Fruit fly (Drosophila melanogaster) whole organism, embryonic: Measurements from ENCODE around the gene MED15.

Experiments
- Ada2b ChIP-seq: fragments of 200-800 bp; sonication (Bioruptor generic); IDR thresholded peaks from 2 replicates; pipeline ENCODE4 v1.3.6; 2022; ENCODE audit warnings: missing biosample characterization, missing genetic modification characterization
- Adf1 ChIP-seq: fragments of 200-800 bp; sonication (Bioruptor generic); IDR thresholded peaks from 2 replicates; pipeline ENCODE4 v1.3.6; 2022; ENCODE audit warnings: missing biosample characterization, missing genetic modification characterization
- Asciz ChIP-seq: fragments of 200-800 bp; sonication (Bioruptor generic); optimal IDR thresholded peaks from 2 replicates; lab custom pipeline; 2017; ENCODE audit warnings: missing biosample characterization, mild to moderate bottlenecking, missing genetic modification characterization, missing genetic modification reagents
- Blimp-1 ChIP-seq: fragments of 200-800 bp; sonication (Bioruptor generic); optimal IDR thresholded peaks from 3 replicates; lab custom pipeline; 2018; ENCODE audit warnings: missing biosample characterization, missing genetic modification characterization, mild to moderate bottlenecking, moderate library complexity, missing genetic modification reagents
- CG10654 ChIP-seq: fragments of 200-800 bp; sonication (Bioruptor generic); optimal IDR thresholded peaks from 2 replicates; lab custom pipeline; 2016; ENCODE audit warnings: missing biosample characterization, missing genetic modification characterization
- CG11093 ChIP-seq: fragments of 200-800 bp; sonication (Bioruptor generic); IDR thresholded peaks from 3 replicates; pipeline ENCODE4 v1.3.6; 2022; ENCODE audit warnings: missing biosample characterization, missing genetic modification characterization
- CG12155 ChIP-seq: fragments of 200-800 bp; sonication (Bioruptor generic); optimal IDR thresholded peaks from 3 replicates; lab custom pipeline; 2016; ENCODE audit warnings: missing biosample characterization, missing genetic modification characterization
- CG12299 ChIP-seq: fragments of 200-800 bp; sonication (Bioruptor generic); optimal IDR thresholded peaks from 2 replicates; lab custom pipeline; 2018; ENCODE audit warnings: missing biosample characterization, mild to moderate bottlenecking, missing genetic modification characterization
- CG13287 ChIP-seq: fragments of 200-800 bp; sonication (Bioruptor generic); IDR thresholded peaks from 2 replicates; pipeline ENCODE4 v1.3.6; 2022; ENCODE audit warnings: missing biosample characterization, missing genetic modification characterization; ENCODE audit not compliant: partially characterized antibody
- CG15269 ChIP-seq: fragments of 200-800 bp; sonication (Bioruptor generic); optimal IDR thresholded peaks from 2 replicates; lab custom pipeline; 2018; ENCODE audit warnings: missing biosample characterization, mild to moderate bottlenecking, missing genetic modification characterization, moderate library complexity
- CG15479 ChIP-seq: fragments of 200-800 bp; sonication (Bioruptor generic); optimal IDR thresholded peaks from 3 replicates; lab custom pipeline; 2019; ENCODE audit warnings: missing biosample characterization, mild to moderate bottlenecking, missing genetic modification characterization, moderate library complexity
- CG15601 ChIP-seq: fragments of 200-800 bp; sonication (Bioruptor generic); optimal IDR thresholded peaks from 3 replicates; lab custom pipeline; 2019; ENCODE audit warnings: missing biosample characterization, mild to moderate bottlenecking, missing genetic modification characterization, moderate library complexity
- CG17912 ChIP-seq: fragments of 200-800 bp; sonication (Bioruptor generic); optimal IDR thresholded peaks from 2 replicates; lab custom pipeline; 2018; ENCODE audit warnings: missing biosample characterization, mild to moderate bottlenecking, missing genetic modification characterization
- CG2129 ChIP-seq: fragments of 200-800 bp; sonication (Bioruptor generic); IDR thresholded peaks from 2 replicates; pipeline ENCODE4 v1.3.6; 2022; ENCODE audit warnings: missing biosample characterization, missing genetic modification characterization; ENCODE audit not compliant: partially characterized antibody
- CG3838 ChIP-seq: fragments of 200-800 bp; sonication (Bioruptor generic); optimal IDR thresholded peaks from 3 replicates; lab custom pipeline; 2016; ENCODE audit warnings: missing biosample characterization, missing genetic modification characterization
- CG3847 ChIP-seq: fragments of 200-800 bp; sonication (Bioruptor generic); IDR thresholded peaks from 2 replicates; pipeline ENCODE4 v1.3.6; 2022; ENCODE audit warnings: missing biosample characterization, missing genetic modification characterization
- CG4730 ChIP-seq: fragments of 200-800 bp; sonication (Bioruptor generic); IDR thresholded peaks from 2 replicates; pipeline ENCODE4 v1.3.6; 2022; ENCODE audit warnings: missing biosample characterization, missing genetic modification characterization
- CG6272 ChIP-seq: fragments of 200-800 bp; sonication (Bioruptor generic); IDR thresholded peaks from 2 replicates; pipeline ENCODE4 v1.3.6; 2022; ENCODE audit warnings: missing biosample characterization, missing genetic modification characterization
- CG6854 ChIP-seq: fragments of 200-800 bp; sonication (Bioruptor generic); optimal IDR thresholded peaks from 3 replicates; lab custom pipeline; 2017; ENCODE audit warnings: missing biosample characterization, mild to moderate bottlenecking, missing genetic modification characterization
- CG7271 ChIP-seq: fragments of 200-800 bp; sonication (Bioruptor generic); optimal IDR thresholded peaks from 2 replicates; lab custom pipeline; 2018; ENCODE audit warnings: missing biosample characterization, mild to moderate bottlenecking, missing genetic modification characterization, moderate library complexity
- CG7357 ChIP-seq: fragments of 200-800 bp; sonication (Bioruptor generic); IDR thresholded peaks from 3 replicates; pipeline ENCODE4 v1.3.6; 2022; ENCODE audit warnings: missing biosample characterization, missing genetic modification characterization
- CG7928 ChIP-seq: fragments of 200-800 bp; sonication (Bioruptor generic); optimal IDR thresholded peaks from 2 replicates; lab custom pipeline; 2017; ENCODE audit warnings: missing biosample characterization, mild to moderate bottlenecking, missing genetic modification characterization
- CG9817 ChIP-seq: fragments of 200-800 bp; sonication (Bioruptor generic); optimal IDR thresholded peaks from 2 replicates; lab custom pipeline; 2018; ENCODE audit warnings: missing biosample characterization, mild to moderate bottlenecking, missing genetic modification characterization, moderate library complexity
- CTCF ChIP-seq: fragments of 200-800 bp; sonication (Bioruptor generic); optimal IDR thresholded peaks from 2 replicates; lab custom pipeline; 2017; ENCODE audit warnings: missing biosample characterization, mild to moderate bottlenecking, missing genetic modification characterization, moderate library complexity
- D19B ChIP-seq: fragments of 200-800 bp; sonication (Bioruptor generic); optimal IDR thresholded peaks from 2 replicates; lab custom pipeline; 2017; ENCODE audit warnings: missing biosample characterization, mild to moderate bottlenecking, missing genetic modification characterization
- Elba2 ChIP-seq: fragments of 200-800 bp; sonication (Bioruptor generic); optimal IDR thresholded peaks from 3 replicates; lab custom pipeline; 2016; ENCODE audit warnings: missing biosample characterization, missing genetic modification characterization
- Fer3 ChIP-seq: fragments of 200-800 bp; sonication (Bioruptor generic); optimal IDR thresholded peaks from 2 replicates; lab custom pipeline; 2018; ENCODE audit warnings: missing biosample characterization, mild to moderate bottlenecking, missing genetic modification characterization, moderate library complexity
- HLH3B ChIP-seq: fragments of 200-800 bp; sonication (Bioruptor generic); IDR thresholded peaks from 2 replicates; pipeline ENCODE4 v1.3.6; 2022; ENCODE audit warnings: missing biosample characterization, missing genetic modification characterization
- Jarid2 ChIP-seq: fragments of 200-800 bp; sonication (Bioruptor generic); optimal IDR thresholded peaks from 3 replicates; lab custom pipeline; 2017; ENCODE audit warnings: mild to moderate bottlenecking, missing biosample characterization, missing genetic modification reagents, missing genetic modification characterization
- Nf-YA ChIP-seq: fragments of 200-800 bp; sonication (Bioruptor generic); IDR thresholded peaks from 2 replicates; pipeline ENCODE4 v1.3.6; 2022; ENCODE audit warnings: missing biosample characterization, missing genetic modification characterization
- Nf-YB ChIP-seq: fragments of 200-800 bp; sonication (Bioruptor generic); optimal IDR thresholded peaks from 3 replicates; lab custom pipeline; 2019; ENCODE audit warnings: missing biosample characterization, mild to moderate bottlenecking, missing genetic modification characterization, moderate library complexity
- Opbp ChIP-seq: fragments of 200-800 bp; sonication (Bioruptor generic); IDR thresholded peaks from 3 replicates; pipeline ENCODE4 v1.3.6; 2022; ENCODE audit warnings: missing biosample characterization, missing genetic modification characterization; ENCODE audit not compliant: partially characterized antibody
- Sin3A ChIP-seq: fragments of >200 bp; optimal IDR thresholded peaks from 2 replicates; lab custom pipeline; 2018
- Tbp ChIP-seq: fragments of >200 bp; optimal IDR thresholded peaks from 2 replicates; lab custom pipeline; 2018; ENCODE audit warnings: missing biosample characterization, missing genetic modification characterization
- ci ChIP-seq: fragments of 200-800 bp; sonication (Bioruptor generic); IDR thresholded peaks from 3 replicates; pipeline ENCODE4 v1.3.6; 2022; ENCODE audit warnings: missing biosample characterization, missing genetic modification characterization
- en ChIP-seq: fragments of 200-800 bp; sonication (Bioruptor generic); optimal IDR thresholded peaks from 2 replicates; lab custom pipeline; 2016; ENCODE audit warnings: missing biosample characterization, missing genetic modification characterization
- esg ChIP-seq: fragments of 200-800 bp; sonication (Bioruptor generic); conservative IDR thresholded peaks from 2 replicates; pipeline ENCODE4 v1.3.6; 2022; ENCODE audit warnings: missing biosample characterization, missing genetic modification characterization
- gsb-n ChIP-seq: fragments of 200-800 bp; sonication (Bioruptor generic); optimal IDR thresholded peaks from 3 replicates; lab custom pipeline; 2018; ENCODE audit warnings: missing biosample characterization, mild to moderate bottlenecking, missing genetic modification characterization
- ind ChIP-seq: fragments of 200-800 bp; sonication (Bioruptor generic); optimal IDR thresholded peaks from 3 replicates; lab custom pipeline; 2016; ENCODE audit warnings: missing biosample characterization, missing genetic modification characterization
- jing ChIP-seq: fragments of 200-800 bp; sonication (Bioruptor generic); optimal IDR thresholded peaks from 2 replicates; lab custom pipeline; 2018; ENCODE audit warnings: missing biosample characterization, mild to moderate bottlenecking, missing genetic modification characterization
- nerfin-2 ChIP-seq: fragments of 200-800 bp; sonication (Bioruptor generic); IDR thresholded peaks from 2 replicates; pipeline ENCODE4 v1.3.6; 2022; ENCODE audit warnings: missing biosample characterization, missing genetic modification characterization; ENCODE audit not compliant: partially characterized antibody
- pb ChIP-seq: fragments of 200-800 bp; sonication (Bioruptor generic); optimal IDR thresholded peaks from 3 replicates; lab custom pipeline; 2016; ENCODE audit warnings: missing biosample characterization, missing genetic modification characterization
- pfk ChIP-seq: fragments of 200-800 bp; sonication (Bioruptor generic); optimal IDR thresholded peaks from 2 replicates; lab custom pipeline; 2018; ENCODE audit warnings: missing biosample characterization, mild to moderate bottlenecking, missing genetic modification characterization, moderate library complexity
- pnt ChIP-seq: fragments of 200-800 bp; sonication (Bioruptor generic); optimal IDR thresholded peaks from 3 replicates; lab custom pipeline; 2016; ENCODE audit warnings: missing biosample characterization, missing genetic modification characterization
- sens ChIP-seq: fragments of 200-800 bp; sonication (Bioruptor generic); peaks from one replicate; lab custom pipeline; 2016; ENCODE audit warnings: missing biosample characterization, missing genetic modification characterization
- seq ChIP-seq: fragments of 200-800 bp; sonication (Bioruptor generic); IDR thresholded peaks from 2 replicates; pipeline ENCODE4 v1.3.6; 2022; ENCODE audit warnings: missing biosample characterization, missing genetic modification characterization
- shn ChIP-seq: fragments of 200-800 bp; sonication (Bioruptor generic); optimal IDR thresholded peaks from 3 replicates; lab custom pipeline; 2016; ENCODE audit warnings: missing biosample characterization, missing genetic modification characterization
- tap ChIP-seq: fragments of 200-800 bp; optimal IDR thresholded peaks from 3 replicates; lab custom pipeline; 2019; ENCODE audit warnings: missing biosample characterization, mild to moderate bottlenecking, missing genetic modification characterization, moderate library complexity
- trem ChIP-seq: fragments of 200-800 bp; optimal IDR thresholded peaks from 3 replicates; lab custom pipeline; 2019; ENCODE audit warnings: missing biosample characterization, mild to moderate bottlenecking, missing genetic modification characterization, moderate library complexity
- yki ChIP-seq: fragments of >200 bp; optimal IDR thresholded peaks from 3 replicates; lab custom pipeline; 2018
- z ChIP-seq: fragments of 200-800 bp; sonication (Bioruptor generic); IDR thresholded peaks from 3 replicates; pipeline ENCODE4 v1.3.6; 2022; ENCODE audit warnings: missing biosample characterization, missing genetic modification characterization

Gene MED15

DNA sequence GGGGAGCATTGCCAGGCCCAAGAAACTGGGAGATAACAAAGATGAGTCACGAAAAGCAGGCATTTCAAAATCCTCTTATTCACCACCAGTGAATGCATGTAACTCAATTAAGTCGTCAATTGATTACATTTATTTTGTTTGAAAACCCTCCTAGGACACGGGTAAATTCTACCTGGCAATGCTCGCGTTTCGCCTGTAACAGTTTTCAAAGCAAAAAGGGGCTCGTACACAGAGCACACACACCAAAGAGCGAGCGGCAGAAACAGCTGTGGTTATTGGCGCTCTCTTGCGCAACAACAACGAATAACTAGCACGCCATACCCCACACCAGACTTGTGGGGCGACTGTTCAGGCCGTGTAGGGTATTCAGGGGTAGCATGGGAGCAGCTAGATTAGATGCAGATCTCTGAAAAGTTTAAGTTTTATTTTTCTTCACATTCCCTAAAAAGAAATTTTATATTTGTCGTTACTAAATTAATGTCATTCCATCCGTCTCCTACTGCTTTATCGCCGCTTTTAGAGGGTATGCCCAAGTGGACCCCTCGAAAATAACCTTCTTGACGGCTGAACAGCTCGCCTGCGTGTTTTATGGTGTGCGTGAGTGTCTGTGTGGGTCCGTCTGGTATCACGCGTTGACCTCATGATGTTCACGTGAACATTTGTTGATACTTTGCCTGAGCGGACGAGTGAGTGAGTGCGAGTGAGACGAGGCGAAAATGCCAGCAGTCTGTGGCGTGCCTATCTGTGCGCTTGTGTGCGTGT lies 8.0 kb downstream of the MED15 start (continued):
- peak; percentile 84 for TF ChIP-seq CTCF
- peak; percentile 100 for TF ChIP-seq pb (GFP tag; lab: Kevin White, UChicago)
- peak; percentile 100 for TF ChIP-seq CG15269
- TF ChIP-seq CG12155 (GFP tag; lab: Kevin White, UChicago): peak; percentile 100
- TF ChIP-seq seq: no peak
- TF ChIP-seq CG12299: peak; percentile 100
- TF ChIP-seq D19B (GFP tag; lab: Kevin White, UChicago): peak; percentile 100
- peak; percentile 100 for TF ChIP-seq CG10654 (GFP tag; lab: Kevin White, UChicago)
- peak; percentile 99 for TF ChIP-seq Elba2 (GFP tag; lab: Kevin White, UChicago)
- peak; percentile 100 for TF ChIP-seq Fer3 (tag; lab: Kevin White, UChicago)
- TF ChIP-seq esg: no peak
- TF ChIP-seq Sin3A (lab: Kevin White, UChicago): no peak
- TF ChIP-seq sens (GFP tag; lab: Kevin White, UChicago): peak; percentile 100
- TF ChIP-seq pnt (GFP tag; lab: Kevin White, UChicago): peak; percentile 100
- TF ChIP-seq pfk (GFP tag; lab: Kevin White, UChicago): peak; percentile 83
- peak; percentile 100 for TF ChIP-seq Blimp-1 (GFP tag; lab: Kevin White, UChicago)
- TF ChIP-seq Nf-YB (GFP tag; lab: Kevin White, UChicago): peak; percentile 94
- TF ChIP-seq shn: peak; percentile 100
- TF ChIP-seq CG11093 (GFP tag; lab: Robert Waterston, UW): peak; percentile 100
- peak; percentile 98 for TF ChIP-seq trem
- TF ChIP-seq CG7928 (GFP tag; lab: Kevin White, UChicago): peak; percentile 94
- TF ChIP-seq CG3847 (GFP tag; lab: Robert Waterston, UW): no peak
- TF ChIP-seq Nf-YA (GFP tag; lab: Robert Waterston, UW): no peak
- peak; percentile 100 for TF ChIP-seq CG6854 (GFP tag; lab: Kevin White, UChicago)
- peak; percentile 97 for TF ChIP-seq CG7271 (tag; lab: Kevin White, UChicago)
- TF ChIP-seq CG9817: peak; percentile 100
- TF ChIP-seq jing (GFP tag; lab: Kevin White, UChicago): peak; percentile 100
- TF ChIP-seq z (GFP tag; lab: Robert Waterston, UW): no peak
- TF ChIP-seq en: peak; percentile 100
- TF ChIP-seq Tbp (GFP tag; lab: Kevin White, UChicago): no peak
- TF ChIP-seq CG7357 (GFP tag; lab: Robert Waterston, UW): peak; percentile 100
- no peak for TF ChIP-seq Adf1
- no peak for TF ChIP-seq nerfin-2
- peak; percentile 60 for TF ChIP-seq yki
- TF ChIP-seq ci (GFP tag; lab: Robert Waterston, UW): no peak
- peak; percentile 99 for TF ChIP-seq CG15601
- TF ChIP-seq tap (tag; lab: Kevin White, UChicago): peak; percentile 100
- peak; percentile 99 for TF ChIP-seq CG17912 (GFP tag; lab: Kevin White, UChicago)
- peak; percentile 100 for TF ChIP-seq gsb-n
- TF ChIP-seq CG2129 (GFP tag; lab: Robert Waterston, UW): no peak
- peak; percentile 100 for TF ChIP-seq Asciz
- TF ChIP-seq CG13287 (GFP tag; lab: Robert Waterston, UW): no peak
- TF ChIP-seq Opbp: no peak
- TF ChIP-seq Ada2b (GFP tag; lab: Robert Waterston, UW): no peak
- peak; percentile 100 for TF ChIP-seq CG6272 (GFP tag; lab: Robert Waterston, UW)
- TF ChIP-seq CG15479 (GFP tag; lab: Kevin White, UChicago): peak; percentile 89
- no peak for TF ChIP-seq CG4730 (GFP tag; lab: Robert Waterston, UW)
- no peak for TF ChIP-seq HLH3B
- peak; percentile 100 for TF ChIP-seq CG3838 (GFP tag; lab: Kevin White, UChicago)
- TF ChIP-seq ind: peak; percentile 100
- TF ChIP-seq Jarid2 (GFP tag; lab: Kevin White, UChicago): peak; percentile 100
